Worm (Caenorhabditis elegans): ENCODE measurements around the gene Y97E10AR.6.

The Y97E10AR.6 gene

ce11 chrV:8024752-8025151 lies 11.0 kb upstream of the Y97E10AR.6 start, which contains the start of gene F43H9.3:
F43H9.3 (minus strand) TSS chrV:8024940.
- TF ChIP-seq somi-1 (GFP tag; optimal IDR thresholded peaks at IDR 0.05) (no peak), lsl-1 (GFP tag; optimal IDR thresholded peaks at IDR 0.05) (peak; percentile 27)

ce11 chrV:8022040-8022439 lies 8.3 kb upstream of the Y97E10AR.6 start, which contains the start of gene ech-3:
ech-3 (plus strand) TSS chrV:8022217.
- TF ChIP-seq Y67H2A.10 (GFP tag; conservative IDR thresholded peaks at IDR 0.05) (no peak), hmg-1.2 (GFP tag; IDR thresholded peaks at IDR 0.05) (peak; percentile 30; the same call in 1 of the 2 replicates)

ce11 chrV:8019783-8020182 lies 6.0 kb upstream of the Y97E10AR.6 start:
- TF ChIP-seq nhr-80 (tag; optimal IDR thresholded peaks at IDR 0.05), result peak; percentile 60
- no peak for TF ChIP-seq ztf-26 (tag; optimal IDR thresholded peaks at IDR 0.05)
- no peak for TF ChIP-seq attf-3 (GFP tag; conservative IDR thresholded peaks at IDR 0.05)
- TF ChIP-seq D2030.7 (GFP tag; IDR thresholded peaks at IDR 0.05), result no peak
- no peak for TF ChIP-seq ztf-18 (tag; optimal IDR thresholded peaks at IDR 0.05)
- TF ChIP-seq hmg-1.2 (GFP tag; IDR thresholded peaks at IDR 0.05), result no peak

ce11 chrV:8018919-8019318 lies 5.2 kb upstream of the Y97E10AR.6 start:
- TF ChIP-seq attf-3 (GFP tag; conservative IDR thresholded peaks at IDR 0.05) (no peak), ceh-40 (GFP tag; IDR thresholded peaks at IDR 0.05) (no peak), nhr-80 (tag; optimal IDR thresholded peaks at IDR 0.05) (peak; percentile 57), T07F8.4 (tag; optimal IDR thresholded peaks at IDR 0.05) (no peak)

- TF ChIP-seq Y53G8AR.9 (GFP tag; conservative IDR thresholded peaks at IDR 0.05) (no peak), ccch-3 (GFP tag; optimal IDR thresholded peaks at IDR 0.05) (no peak), rpc-1 (optimal IDR thresholded peaks at IDR 0.05) (no peak), rpc-1 (tag; optimal IDR thresholded peaks at IDR 0.05) (no peak), T07F8.4 (tag; optimal IDR thresholded peaks at IDR 0.05) (no peak), dox-1 (GFP tag; IDR thresholded peaks at IDR 0.05) (0 out of 2 replicates have a peak, but pooled peaks have one; percentile 19), nhr-80 (tag; optimal IDR thresholded peaks at IDR 0.05) (peak; percentile 84), T26A5.8 (tag; optimal IDR thresholded peaks at IDR 0.05) (no peak), cebp-1 (GFP tag; IDR thresholded peaks at IDR 0.05) (peak; percentile 56; the same call in 1 of the 2 replicates), cebp-1 (tag; optimal IDR thresholded peaks at IDR 0.05) (peak; percentile 72)
These were observed 4.2 kb upstream of the Y97E10AR.6 start for ce11 chrV:8017924-8018323.

ce11 chrV:8016928-8017327 lies 3.2 kb upstream of the Y97E10AR.6 start, which contains the start of gene sptl-2:
sptl-2 (plus strand) TSS chrV:8017207.
- TF ChIP-seq tbx-9 (tag; optimal IDR thresholded peaks at IDR 0.05; ENCODE audit: borderline replicate concordance) (no peak), nhr-80 (tag; optimal IDR thresholded peaks at IDR 0.05) (peak; percentile 31)

ce11 chrV:8014710-8015314 lies 1.1 kb upstream of the Y97E10AR.6 start:
- TF ChIP-seq snpc-4 (GFP tag; optimal IDR thresholded peaks at IDR 0.05), result peak; percentile 74
- TF ChIP-seq snpc-4 (tag; optimal IDR thresholded peaks at IDR 0.05), result peak in 3 of 4 experiments; percentile 90 to 97 (median 95)
- TF ChIP-seq madf-6 (GFP tag; IDR thresholded peaks at IDR 0.05), result peak; percentile 8; the same call in 1 of the 2 replicates
- peak; percentile 3 for TF ChIP-seq xnd-1 (tag; optimal IDR thresholded peaks at IDR 0.05)
- peak; percentile 85 for TF ChIP-seq snpc-1.1 (tag; optimal IDR thresholded peaks at IDR 0.05; ENCODE audit: insufficient read depth)
- TF ChIP-seq lsl-1 (GFP tag; optimal IDR thresholded peaks at IDR 0.05), result peak; percentile 35
- 0 out of 2 replicates have a peak, but pooled peaks have one; percentile 26 for TF ChIP-seq lin-26 (GFP tag; IDR thresholded peaks at IDR 0.05)
- TF ChIP-seq hsf-1 (GFP tag; IDR thresholded peaks at IDR 0.05), result peak; percentile 40; the same call in 1 of the 2 replicates
- TF ChIP-seq hmg-1.2 (GFP tag; IDR thresholded peaks at IDR 0.05), result peak; percentile 82
- TF ChIP-seq attf-6 (GFP tag; IDR thresholded peaks at IDR 0.05), result peak; percentile 47; the same call in 1 of the 2 replicates
- peak; percentile 63 for TF ChIP-seq pbrm-1 (GFP tag; IDR thresholded peaks at IDR 0.05)

Data from whole organism, young adult.